Worm (Caenorhabditis elegans) whole organism, young adult: ENCODE results near the gene F20B6.9.

Experiments used
- B0336.3 ChIP-seq: fragments of 200-800 bp; sonication (Bioruptor generic); IDR thresholded peaks from 2 replicates; pipeline ENCODE4 v1.3.6; 2022; ENCODE audit warnings: missing genetic modification characterization, missing compliant biosample characterization
- C17E4.6 ChIP-seq: fragments of 200-800 bp; sonication (Bioruptor generic); IDR thresholded peaks from 2 replicates; pipeline ENCODE4 v1.3.6; 2022; ENCODE audit warnings: missing genetic modification reagents, missing genetic modification characterization, missing compliant biosample characterization
- F22D6.2 ChIP-seq: sonication (generic microtip); optimal IDR thresholded peaks from 2 replicates; lab custom pipeline; 2016; ENCODE audit warnings: mild to moderate bottlenecking, missing genetic modification characterization, missing compliant biosample characterization
- F23B12.7 ChIP-seq: sonication (generic microtip); optimal IDR thresholded peaks from 2 replicates; lab custom pipeline; 2017; ENCODE audit warnings: missing genetic modification characterization, mild to moderate bottlenecking, missing compliant biosample characterization, antibody characterized with exemption, moderate library complexity; ENCODE audit not compliant: insufficient read depth
- F37B4.10 ChIP-seq: fragments of 200-800 bp; sonication (Bioruptor generic); IDR thresholded peaks from 2 replicates; pipeline ENCODE4 v1.3.6; 2022; ENCODE audit warnings: missing genetic modification characterization, missing compliant biosample characterization
- F39B2.1 ChIP-seq: fragments of 200-800 bp; sonication (Bioruptor generic); IDR thresholded peaks from 2 replicates; pipeline ENCODE4 v1.3.6; 2022; ENCODE audit warnings: missing genetic modification reagents, missing genetic modification characterization, missing compliant biosample characterization
- F55B11.4 ChIP-seq: sonication (generic microtip); optimal IDR thresholded peaks from 2 replicates; lab custom pipeline; 2016; ENCODE audit warnings: missing compliant biosample characterization, missing genetic modification characterization, borderline replicate concordance; ENCODE audit not compliant: insufficient read depth
- T07F8.4 ChIP-seq: sonication (generic microtip); optimal IDR thresholded peaks from 2 replicates; lab custom pipeline; 2016; ENCODE audit warnings: mild to moderate bottlenecking, missing genetic modification characterization, moderate library complexity, missing compliant biosample characterization
- Y79H2A.3 ChIP-seq: fragments of 200-800 bp; sonication (Bioruptor generic); conservative IDR thresholded peaks from 2 replicates; pipeline ENCODE4 v1.3.6; 2022; ENCODE audit warnings: missing genetic modification reagents, missing genetic modification characterization, missing compliant biosample characterization
- aptf-2 ChIP-seq: fragments of 200-800 bp; sonication (Bioruptor generic); conservative IDR thresholded peaks from 2 replicates; pipeline ENCODE4 v1.3.6; 2022; ENCODE audit warnings: missing genetic modification reagents, missing genetic modification characterization, missing compliant biosample characterization
- atf-7 ChIP-seq: sonication (generic microtip); optimal IDR thresholded peaks from 2 replicates; lab custom pipeline; 2017; ENCODE audit warnings: mild to moderate bottlenecking, missing genetic modification characterization, missing compliant biosample characterization
- athp-1 ChIP-seq: sonication (generic microtip); optimal IDR thresholded peaks from 2 replicates; lab custom pipeline; 2017; ENCODE audit warnings: mild to moderate bottlenecking, missing genetic modification characterization, missing compliant biosample characterization
- attf-6 ChIP-seq: fragments of 200-800 bp; sonication (Bioruptor generic); IDR thresholded peaks from 2 replicates; pipeline ENCODE4 v1.3.6; 2022; ENCODE audit warnings: missing genetic modification reagents, missing genetic modification characterization, missing compliant biosample characterization
- bed-1 ChIP-seq: fragments of 200-800 bp; sonication (Bioruptor generic); IDR thresholded peaks from 2 replicates; pipeline ENCODE4 v1.3.6; 2022; ENCODE audit warnings: missing genetic modification reagents, missing genetic modification characterization, missing compliant biosample characterization
- ccch-3 ChIP-seq: fragments of 200-800 bp; sonication (Bioruptor generic); optimal IDR thresholded peaks from 2 replicates; lab custom pipeline; 2018; ENCODE audit warnings: mild to moderate bottlenecking, missing genetic modification characterization, missing compliant biosample characterization
- ceh-100 ChIP-seq: fragments of 200-800 bp; sonication (Bioruptor generic); IDR thresholded peaks from 2 replicates; pipeline ENCODE4 v1.3.6; 2022; ENCODE audit warnings: missing genetic modification reagents, missing genetic modification characterization, missing compliant biosample characterization
- chd-7 ChIP-seq: sonication (generic microtip); optimal IDR thresholded peaks from 2 replicates; lab custom pipeline; 2016; ENCODE audit warnings: mild to moderate bottlenecking, missing genetic modification characterization, moderate library complexity, missing compliant biosample characterization
- die-1 ChIP-seq: sonication (generic microtip); optimal IDR thresholded peaks from 2 replicates; lab custom pipeline; 2016; ENCODE audit warnings: missing genotype, mild to moderate bottlenecking, missing genetic modification characterization, missing compliant biosample characterization
- dox-1 ChIP-seq: fragments of 200-800 bp; sonication (Bioruptor generic); IDR thresholded peaks from 2 replicates; pipeline ENCODE4 v1.3.6; 2022; ENCODE audit warnings: missing genetic modification reagents, missing genetic modification characterization, missing compliant biosample characterization
- dpff-1 ChIP-seq: sonication (generic microtip); optimal IDR thresholded peaks from 2 replicates; lab custom pipeline; 2017; ENCODE audit warnings: mild to moderate bottlenecking, missing genetic modification characterization, missing compliant biosample characterization
- dpl-1 ChIP-seq: fragments of 150-350 bp; optimal IDR thresholded peaks from 2 replicates; lab custom pipeline; 2014; ENCODE audit warnings: missing biosample characterization, missing genetic modification reagents, missing genetic modification characterization
- efl-1 ChIP-seq: fragments of 150-350 bp; optimal IDR thresholded peaks from 2 replicates; lab custom pipeline; 2014; ENCODE audit warnings: missing biosample characterization, missing genetic modification reagents, missing genetic modification characterization
- egl-18 ChIP-seq: fragments of 200-800 bp; sonication (Bioruptor generic); IDR thresholded peaks from 2 replicates; pipeline ENCODE4 v1.3.6; 2022; ENCODE audit warnings: missing genetic modification reagents, missing genetic modification characterization, missing compliant biosample characterization
- egrh-3 ChIP-seq: fragments of 200-800 bp; sonication (Bioruptor generic); IDR thresholded peaks from 2 replicates; pipeline ENCODE4 v1.3.6; 2022; ENCODE audit warnings: missing genetic modification reagents, missing genetic modification characterization, missing compliant biosample characterization
- ekl-4 ChIP-seq: fragments of 200-800 bp; sonication (Bioruptor generic); IDR thresholded peaks from 2 replicates; pipeline ENCODE4 v1.3.6; 2022; ENCODE audit warnings: missing genetic modification reagents, missing genetic modification characterization, missing compliant biosample characterization
- fkh-3 ChIP-seq: sonication (generic microtip); optimal IDR thresholded peaks from 2 replicates; lab custom pipeline; 2016; ENCODE audit warnings: mild to moderate bottlenecking, missing genetic modification characterization, missing compliant biosample characterization
- him-1 ChIP-seq: sonication (generic microtip); optimal IDR thresholded peaks from 2 replicates; lab custom pipeline; 2016; ENCODE audit warnings: missing genotype, missing genetic modification reagents, missing genetic modification characterization, missing compliant biosample characterization
- hlh-26 ChIP-seq: fragments of 200-800 bp; sonication (Bioruptor generic); conservative IDR thresholded peaks from 2 replicates; pipeline ENCODE4 v1.3.6; 2022; ENCODE audit warnings: missing genetic modification reagents, missing genetic modification characterization, missing compliant biosample characterization
- hmg-1.2 ChIP-seq: fragments of 200-800 bp; sonication (Bioruptor generic); IDR thresholded peaks from 2 replicates; pipeline ENCODE4 v1.3.6; 2022; ENCODE audit warnings: missing genetic modification reagents, missing genetic modification characterization, missing compliant biosample characterization
- hmg-20 ChIP-seq: fragments of 200-800 bp; sonication (Bioruptor generic); IDR thresholded peaks from 2 replicates; pipeline ENCODE4 v1.3.6; 2022; ENCODE audit warnings: missing genetic modification reagents, missing genetic modification characterization, missing compliant biosample characterization
- hrde-1 ChIP-seq: sonication (generic microtip); optimal IDR thresholded peaks from 2 replicates; lab custom pipeline; 2016; ENCODE audit warnings: missing genetic modification characterization, mild to moderate bottlenecking, missing compliant biosample characterization, moderate library complexity, missing genotype, missing genetic modification reagents, borderline replicate concordance
- hsf-1 ChIP-seq: fragments of 200-800 bp; sonication (Bioruptor generic); IDR thresholded peaks from 2 replicates; pipeline ENCODE4 v1.3.6; 2022; ENCODE audit warnings: missing genetic modification reagents, missing genetic modification characterization, missing compliant biosample characterization
- let-526 ChIP-seq: fragments of 200-800 bp; sonication (Bioruptor generic); IDR thresholded peaks from 2 replicates; pipeline ENCODE4 v1.3.6; 2022; ENCODE audit warnings: missing genetic modification reagents, missing genetic modification characterization, missing compliant biosample characterization
- lir-1 ChIP-seq: fragments of 200-800 bp; sonication (Bioruptor generic); conservative IDR thresholded peaks from 2 replicates; pipeline ENCODE4 v1.3.6; 2022; ENCODE audit warnings: missing genetic modification reagents, missing genetic modification characterization, missing compliant biosample characterization
- lsl-1 ChIP-seq: fragments of 200-800 bp; sonication (Bioruptor generic); optimal IDR thresholded peaks from 2 replicates; lab custom pipeline; 2018; ENCODE audit warnings: mild to moderate bottlenecking, missing genetic modification characterization, moderate library complexity, missing compliant biosample characterization
- mcd-1 ChIP-seq: fragments of 200-800 bp; sonication (Bioruptor generic); IDR thresholded peaks from 2 replicates; pipeline ENCODE4 v1.3.6; 2022; ENCODE audit warnings: missing genetic modification reagents, missing genetic modification characterization, missing compliant biosample characterization
- mes-4 ChIP-seq: sonication (generic microtip); optimal IDR thresholded peaks from 2 replicates; lab custom pipeline; 2016; ENCODE audit warnings: missing genotype, missing genetic modification characterization, missing compliant biosample characterization
- mxl-1 ChIP-seq: sonication (generic microtip); optimal IDR thresholded peaks from 2 replicates; lab custom pipeline; 2016; ENCODE audit warnings: missing genetic modification characterization, missing compliant biosample characterization
- nfya-1 ChIP-seq: sonication (generic microtip); optimal IDR thresholded peaks from 2 replicates; lab custom pipeline; 2017; ENCODE audit warnings: antibody characterized with exemption, missing compliant biosample characterization, missing genetic modification characterization, borderline replicate concordance; ENCODE audit not compliant: insufficient read depth
- nhr-120 ChIP-seq: fragments of 200-800 bp; sonication (Bioruptor generic); IDR thresholded peaks from 2 replicates; pipeline ENCODE4 v1.3.6; 2022; ENCODE audit warnings: missing genetic modification characterization, missing compliant biosample characterization
- nhr-179 ChIP-seq: sonication (generic microtip); optimal IDR thresholded peaks from 2 replicates; lab custom pipeline; 2016; ENCODE audit warnings: mild to moderate bottlenecking, missing genetic modification characterization, missing compliant biosample characterization
- nhr-80 ChIP-seq: sonication (generic microtip); optimal IDR thresholded peaks from 2 replicates; lab custom pipeline; 2016; ENCODE audit warnings: missing genetic modification characterization, missing compliant biosample characterization
- pha-4 ChIP-seq: fragments of 150-350 bp; sonication (generic microtip); optimal IDR thresholded peaks from 2 replicates; lab custom pipeline; 2014; ENCODE audit warnings: missing biosample characterization, missing genetic modification reagents, missing genetic modification characterization
- sea-2 ChIP-seq: fragments of 200-800 bp; sonication (Bioruptor generic); IDR thresholded peaks from 2 replicates; pipeline ENCODE4 v1.3.6; 2022; ENCODE audit warnings: missing genetic modification characterization, missing compliant biosample characterization
- tbp1 ChIP-seq: fragments of 200-800 bp; sonication (Bioruptor generic); optimal IDR thresholded peaks from 2 replicates; lab custom pipeline; 2018; ENCODE audit warnings: mild to moderate bottlenecking, missing genetic modification characterization, missing compliant biosample characterization
- unc-62 ChIP-seq: fragments of 150-350 bp; optimal IDR thresholded peaks from 2 replicates; lab custom pipeline; 2014; ENCODE audit warnings: missing biosample characterization, missing genetic modification reagents, missing genetic modification characterization
- ztf-22 ChIP-seq: fragments of 200-800 bp; sonication (Bioruptor generic); optimal IDR thresholded peaks from 2 replicates; lab custom pipeline; 2018; ENCODE audit warnings: mild to moderate bottlenecking, missing genetic modification characterization, moderate library complexity, missing compliant biosample characterization
- ztf-26 ChIP-seq: sonication (generic microtip); optimal IDR thresholded peaks from 2 replicates; lab custom pipeline; 2017; ENCODE audit warnings: missing genetic modification characterization, missing compliant biosample characterization
- ztf-6 ChIP-seq: fragments of 200-800 bp; sonication (Bioruptor generic); IDR thresholded peaks from 2 replicates; pipeline ENCODE4 v1.3.6; 2022; ENCODE audit warnings: missing genetic modification reagents, missing genetic modification characterization, missing compliant biosample characterization

F20B6.9 gene

ce11 chrX:4209131-4209530 lies 1.8 kb upstream of the F20B6.9 start (continued):
- peak; percentile 90 for TF ChIP-seq nhr-80 (tag; lab: Kevin White, UChicago)
- TF ChIP-seq attf-6 (GFP tag; lab: Robert Waterston, UW) = no peak
- TF ChIP-seq ekl-4 (GFP tag; lab: Robert Waterston, UW) = peak; percentile 95
- 0 out of 2 replicates have a peak, but pooled peaks have one; percentile 69 for TF ChIP-seq nhr-120 (GFP tag; lab: Robert Waterston, UW)
- TF ChIP-seq ztf-6 = peak; percentile 96
- TF ChIP-seq fkh-3 (tag; lab: Kevin White, UChicago) = no peak
- TF ChIP-seq lir-1 (GFP tag; lab: Robert Waterston, UW) = peak; percentile 96
- TF ChIP-seq pha-4 = peak; percentile 78
- TF ChIP-seq nhr-179 (tag; lab: Kevin White, UChicago) = peak; percentile 80
- TF ChIP-seq ztf-26 (tag; lab: Kevin White, UChicago) = peak; percentile 100
- peak; percentile 24 for TF ChIP-seq him-1 (tag; lab: Kevin White, UChicago)
- TF ChIP-seq chd-7 (tag; lab: Kevin White, UChicago) = peak; percentile 96
- TF ChIP-seq C17E4.6 (GFP tag; lab: Robert Waterston, UW) = peak; percentile 95
- peak; percentile 85 for TF ChIP-seq ceh-100 (GFP tag; lab: Robert Waterston, UW)
- no peak for TF ChIP-seq egrh-3
- TF ChIP-seq aptf-2 (GFP tag; lab: Robert Waterston, UW) = 0 out of 2 replicates have a peak, but pooled peaks have one; percentile 57
- no peak for TF ChIP-seq mxl-1 (tag; lab: Kevin White, UChicago)
- TF ChIP-seq hsf-1 (GFP tag; lab: Robert Waterston, UW) = 0 out of 2 replicates have a peak, but pooled peaks have one; percentile 28
- TF ChIP-seq T07F8.4 (tag; lab: Kevin White, UChicago) = peak; percentile 95
- peak; percentile 64; the same call in 1 of the 2 replicates for TF ChIP-seq F39B2.1 (GFP tag; lab: Robert Waterston, UW)
- peak; percentile 96 for TF ChIP-seq F22D6.2 (tag; lab: Kevin White, UChicago)
- TF ChIP-seq lsl-1 (GFP tag; lab: Kevin White, UChicago) = no peak
- peak; percentile 97 for TF ChIP-seq F23B12.7 (tag; lab: Kevin White, UChicago)
- peak; percentile 97 for TF ChIP-seq F37B4.10 (GFP tag; lab: Robert Waterston, UW)
- TF ChIP-seq mcd-1 (GFP tag; lab: Robert Waterston, UW) = peak; percentile 92
- TF ChIP-seq die-1 (tag; lab: Kevin White, UChicago) = peak; percentile 80
- peak; percentile 87 for TF ChIP-seq ccch-3
- TF ChIP-seq let-526 (GFP tag; lab: Robert Waterston, UW) = peak; percentile 97
- no peak for TF ChIP-seq hlh-26 (GFP tag; lab: Robert Waterston, UW)
- TF ChIP-seq egl-18 (GFP tag; lab: Robert Waterston, UW) = peak; percentile 99
- no peak for TF ChIP-seq efl-1 (GFP tag; lab: Kevin White, UChicago)
- TF ChIP-seq bed-1 (GFP tag; lab: Robert Waterston, UW) = 0 out of 2 replicates have a peak, but pooled peaks have one; percentile 83
- peak; percentile 98 for TF ChIP-seq atf-7 (tag; lab: Kevin White, UChicago)
- peak; percentile 98 for TF ChIP-seq B0336.3
- TF ChIP-seq F55B11.4 (tag; lab: Kevin White, UChicago) = no peak
- TF ChIP-seq ztf-22 = peak; percentile 63
- TF ChIP-seq dox-1 (GFP tag; lab: Robert Waterston, UW) = peak; percentile 99

- TF ChIP-seq mxl-1 (tag; lab: Kevin White, UChicago) (no peak), fkh-3 (tag; lab: Kevin White, UChicago) (no peak), hrde-1 (tag; lab: Kevin White, UChicago) (no peak), hmg-20 (GFP tag; lab: Robert Waterston, UW) (peak; percentile 81), hmg-1.2 (GFP tag; lab: Robert Waterston, UW) (peak; percentile 40), nhr-179 (tag; lab: Kevin White, UChicago) (no peak), tbp1 (GFP tag; lab: Kevin White, UChicago) (peak; percentile 55), nfya-1 (tag; lab: Kevin White, UChicago) (no peak), mcd-1 (GFP tag; lab: Robert Waterston, UW) (no peak), dpff-1 (no peak), Y79H2A.3 (GFP tag; lab: Robert Waterston, UW) (no peak), dpl-1 (GFP tag; lab: Kevin White, UChicago) (no peak), unc-62 (GFP tag; lab: Kevin White, UChicago) (no peak), egl-18 (GFP tag; lab: Robert Waterston, UW) (0 out of 2 replicates have a peak, but pooled peaks have one; percentile 8), sea-2 (GFP tag; lab: Robert Waterston, UW) (no peak), mes-4 (tag; lab: Kevin White, UChicago) (no peak), efl-1 (GFP tag; lab: Kevin White, UChicago) (no peak), athp-1 (tag; lab: Kevin White, UChicago) (no peak)
These were observed 1.2 kb upstream of the F20B6.9 start for ce11 chrX:4208495-4208894.
